Fruit fly (Drosophila melanogaster) whole organism, embryonic: Measurements from ENCODE around the gene Sem1.
A peak's percentile ranks its signal among the peaks of the same experiment; 100 is the strongest.

Source experiments
- Asciz ChIP-seq: fragments of 200-800 bp; sonication (Bioruptor generic); optimal IDR thresholded peaks from 2 replicates; lab custom pipeline; 2017; ENCODE audit warnings: missing biosample characterization, mild to moderate bottlenecking, missing genetic modification characterization, missing genetic modification reagents
- CG12071 ChIP-seq: fragments of 200-800 bp; sonication (Bioruptor generic); optimal IDR thresholded peaks from 3 replicates; lab custom pipeline; 2018; ENCODE audit warnings: missing biosample characterization, mild to moderate bottlenecking, missing genetic modification characterization
- CG16779 ChIP-seq: fragments of 200-800 bp; sonication (Bioruptor generic); IDR thresholded peaks from 2 replicates; pipeline ENCODE4 v1.3.6; 2022; ENCODE audit warnings: missing biosample characterization, missing genetic modification characterization
- CG17361 ChIP-seq: fragments of 200-800 bp; sonication (Bioruptor generic); IDR thresholded peaks from 3 replicates; pipeline ENCODE4 v1.3.6; 2022; ENCODE audit warnings: missing biosample characterization, missing genetic modification characterization
- CG17385 ChIP-seq: fragments of 200-800 bp; sonication (Bioruptor generic); optimal IDR thresholded peaks from 3 replicates; lab custom pipeline; 2018; ENCODE audit warnings: missing biosample characterization, mild to moderate bottlenecking, missing genetic modification characterization
- CG17568 ChIP-seq: fragments of 200-800 bp; sonication (Bioruptor generic); optimal IDR thresholded peaks from 2 replicates; lab custom pipeline; 2018; ENCODE audit warnings: missing biosample characterization, mild to moderate bottlenecking, missing genetic modification characterization, moderate library complexity
- CG2712 ChIP-seq: fragments of 200-800 bp; optimal IDR thresholded peaks from 3 replicates; lab custom pipeline; 2019; ENCODE audit warnings: missing biosample characterization, mild to moderate bottlenecking, missing genetic modification characterization, moderate library complexity
- CG31441 ChIP-seq: fragments of 200-800 bp; sonication (Bioruptor generic); IDR thresholded peaks from 2 replicates; pipeline ENCODE4 v1.3.6; 2022; ENCODE audit warnings: missing biosample characterization, missing genetic modification characterization
- CG34224 ChIP-seq: fragments of 200-800 bp; sonication (Bioruptor generic); IDR thresholded peaks from 3 replicates; pipeline ENCODE4 v1.3.6; 2022; ENCODE audit warnings: missing biosample characterization, missing genetic modification characterization; ENCODE audit not compliant: partially characterized antibody
- CG34376 ChIP-seq: fragments of 200-800 bp; sonication (Bioruptor generic); optimal IDR thresholded peaks from 2 replicates; lab custom pipeline; 2018; ENCODE audit warnings: missing biosample characterization, mild to moderate bottlenecking, missing genetic modification characterization
- CG42726 ChIP-seq: fragments of 200-800 bp; sonication (Bioruptor generic); IDR thresholded peaks from 2 replicates; pipeline ENCODE4 v1.3.6; 2022; ENCODE audit warnings: missing biosample characterization, missing genetic modification characterization; ENCODE audit not compliant: partially characterized antibody
- CG4360 ChIP-seq: fragments of 200-800 bp; sonication (Bioruptor generic); IDR thresholded peaks from 2 replicates; pipeline ENCODE4 v1.3.6; 2022; ENCODE audit warnings: missing biosample characterization, missing genetic modification characterization
- CG4404 ChIP-seq: fragments of 200-800 bp; sonication (Bioruptor generic); IDR thresholded peaks from 2 replicates; pipeline ENCODE4 v1.3.6; 2022; ENCODE audit warnings: missing biosample characterization, missing genetic modification characterization
- CG4820 ChIP-seq: fragments of 200-800 bp; sonication (Bioruptor generic); optimal IDR thresholded peaks from 3 replicates; lab custom pipeline; 2016; ENCODE audit warnings: missing biosample characterization, missing genetic modification characterization
- CG5245 ChIP-seq: fragments of 200-800 bp; sonication (Bioruptor generic); optimal IDR thresholded peaks from 3 replicates; lab custom pipeline; 2016; ENCODE audit warnings: missing biosample characterization, missing genetic modification characterization
- CG5953 ChIP-seq: fragments of 200-800 bp; sonication (Bioruptor generic); IDR thresholded peaks from 2 replicates; pipeline ENCODE4 v1.3.6; 2022; ENCODE audit warnings: missing biosample characterization, missing genetic modification characterization
- CG6689 ChIP-seq: fragments of 200-800 bp; sonication (Bioruptor generic); IDR thresholded peaks from 2 replicates; pipeline ENCODE4 v1.3.6; 2022; ENCODE audit warnings: missing biosample characterization, missing genetic modification characterization
- CG6854 ChIP-seq: fragments of 200-800 bp; sonication (Bioruptor generic); optimal IDR thresholded peaks from 3 replicates; lab custom pipeline; 2017; ENCODE audit warnings: missing biosample characterization, mild to moderate bottlenecking, missing genetic modification characterization
- CG7357 ChIP-seq: fragments of 200-800 bp; sonication (Bioruptor generic); IDR thresholded peaks from 3 replicates; pipeline ENCODE4 v1.3.6; 2022; ENCODE audit warnings: missing biosample characterization, missing genetic modification characterization
- D19B ChIP-seq: fragments of 200-800 bp; sonication (Bioruptor generic); optimal IDR thresholded peaks from 2 replicates; lab custom pipeline; 2017; ENCODE audit warnings: missing biosample characterization, mild to moderate bottlenecking, missing genetic modification characterization
- Dbx ChIP-seq: fragments of 200-800 bp; sonication (Bioruptor generic); IDR thresholded peaks from 3 replicates; pipeline ENCODE4 v1.3.6; 2022; ENCODE audit warnings: missing biosample characterization, missing genetic modification characterization
- Doc2 ChIP-seq: fragments of 200-800 bp; sonication (Bioruptor generic); IDR thresholded peaks from 2 replicates; pipeline ENCODE4 v1.3.6; 2022; ENCODE audit warnings: missing biosample characterization, missing genetic modification characterization
- Fer2 ChIP-seq: fragments of 200-800 bp; sonication (Bioruptor generic); optimal IDR thresholded peaks from 2 replicates; lab custom pipeline; 2018; ENCODE audit warnings: missing biosample characterization, mild to moderate bottlenecking, missing genetic modification characterization, moderate library complexity
- HLH4C ChIP-seq: fragments of 200-800 bp; sonication (Bioruptor generic); IDR thresholded peaks from 3 replicates; pipeline ENCODE4 v1.3.6; 2022; ENCODE audit warnings: missing biosample characterization, missing genetic modification characterization; ENCODE audit not compliant: partially characterized antibody
- HLH54F ChIP-seq: fragments of 200-800 bp; sonication (Bioruptor generic); optimal IDR thresholded peaks from 3 replicates; lab custom pipeline; 2016; ENCODE audit warnings: missing biosample characterization, missing genetic modification characterization
- Hsf ChIP-seq: fragments of 200-800 bp; sonication (Bioruptor generic); optimal IDR thresholded peaks from 3 replicates; lab custom pipeline; 2016; ENCODE audit warnings: missing biosample characterization, missing genetic modification characterization
- Lpt ChIP-seq: fragments of >200 bp; optimal IDR thresholded peaks from 2 replicates; lab custom pipeline; 2018; ENCODE audit warnings: missing biosample characterization, missing genetic modification characterization
- MESR4 ChIP-seq: fragments of 200-800 bp; sonication (Bioruptor generic); optimal IDR thresholded peaks from 2 replicates; lab custom pipeline; 2018; ENCODE audit warnings: missing biosample characterization, mild to moderate bottlenecking, missing genetic modification characterization, moderate library complexity
- Mrtf ChIP-seq: fragments of 200-800 bp; sonication (Bioruptor generic); IDR thresholded peaks from 3 replicates; pipeline ENCODE4 v1.3.6; 2022; ENCODE audit warnings: missing biosample characterization, missing genetic modification characterization
- Nf-YA ChIP-seq: fragments of 200-800 bp; sonication (Bioruptor generic); IDR thresholded peaks from 2 replicates; pipeline ENCODE4 v1.3.6; 2022; ENCODE audit warnings: missing biosample characterization, missing genetic modification characterization
- Opbp ChIP-seq: fragments of 200-800 bp; sonication (Bioruptor generic); IDR thresholded peaks from 3 replicates; pipeline ENCODE4 v1.3.6; 2022; ENCODE audit warnings: missing biosample characterization, missing genetic modification characterization; ENCODE audit not compliant: partially characterized antibody
- Sox100B ChIP-seq: fragments of 200-800 bp; sonication (Bioruptor generic); optimal IDR thresholded peaks from 3 replicates; lab custom pipeline; 2018; ENCODE audit warnings: missing biosample characterization, mild to moderate bottlenecking, missing genetic modification characterization
- Sox102F ChIP-seq: fragments of 200-800 bp; sonication (Bioruptor generic); optimal IDR thresholded peaks from 2 replicates; lab custom pipeline; 2018; ENCODE audit warnings: missing biosample characterization, mild to moderate bottlenecking, missing genetic modification characterization, moderate library complexity
- Vsx1 ChIP-seq: fragments of 200-800 bp; sonication (Bioruptor generic); optimal IDR thresholded peaks from 2 replicates; lab custom pipeline; 2017; ENCODE audit warnings: missing biosample characterization, mild to moderate bottlenecking, missing genetic modification characterization, missing genetic modification reagents
- cato ChIP-seq: fragments of 200-800 bp; sonication (Bioruptor generic); optimal IDR thresholded peaks from 2 replicates; lab custom pipeline; 2016; ENCODE audit warnings: missing biosample characterization, missing genetic modification characterization, borderline replicate concordance
- chif ChIP-seq, 2 experiments: fragments of 200-800 bp; sonication (Bioruptor generic); optimal IDR thresholded peaks; 3 replicates each; lab custom pipeline; 2016; ENCODE audit warnings: missing biosample characterization in 2 of 2, missing genetic modification characterization in 2 of 2
- crol ChIP-seq: fragments of 200-800 bp; sonication (Bioruptor generic); IDR thresholded peaks from 2 replicates; pipeline ENCODE4 v1.3.6; 2022; ENCODE audit warnings: missing biosample characterization, missing genetic modification characterization
- dmrt99B ChIP-seq: fragments of 200-800 bp; sonication (Bioruptor generic); optimal IDR thresholded peaks from 2 replicates; lab custom pipeline; 2018; ENCODE audit warnings: missing biosample characterization, mild to moderate bottlenecking, missing genetic modification characterization, moderate library complexity
- ems ChIP-seq: fragments of 200-800 bp; sonication (Bioruptor generic); optimal IDR thresholded peaks from 3 replicates; lab custom pipeline; 2016; ENCODE audit warnings: missing biosample characterization, missing genetic modification characterization
- en ChIP-seq: fragments of 200-800 bp; sonication (Bioruptor generic); optimal IDR thresholded peaks from 2 replicates; lab custom pipeline; 2016; ENCODE audit warnings: missing biosample characterization, missing genetic modification characterization
- fu2 ChIP-seq: fragments of 200-800 bp; sonication (Bioruptor generic); optimal IDR thresholded peaks from 2 replicates; lab custom pipeline; 2016; ENCODE audit warnings: missing biosample characterization, missing genetic modification characterization
- gsb-n ChIP-seq: fragments of 200-800 bp; sonication (Bioruptor generic); optimal IDR thresholded peaks from 3 replicates; lab custom pipeline; 2018; ENCODE audit warnings: missing biosample characterization, mild to moderate bottlenecking, missing genetic modification characterization
- gt ChIP-seq: fragments of 200-800 bp; sonication (Bioruptor generic); IDR thresholded peaks from 2 replicates; pipeline ENCODE4 v1.3.6; 2022; ENCODE audit warnings: missing biosample characterization, missing genetic modification characterization
- hbn ChIP-seq: fragments of 200-800 bp; sonication (Bioruptor generic); IDR thresholded peaks from 2 replicates; pipeline ENCODE4 v1.3.6; 2022; ENCODE audit warnings: missing biosample characterization, missing genetic modification characterization; ENCODE audit not compliant: partially characterized antibody
- kah ChIP-seq: fragments of 200-800 bp; sonication (Bioruptor generic); optimal IDR thresholded peaks from 2 replicates; lab custom pipeline; 2018; ENCODE audit warnings: missing biosample characterization, mild to moderate bottlenecking, missing genetic modification characterization
- stwl ChIP-seq: fragments of 200-800 bp; sonication (Bioruptor generic); optimal IDR thresholded peaks from 3 replicates; lab custom pipeline; 2018; ENCODE audit warnings: missing biosample characterization, mild to moderate bottlenecking, missing genetic modification characterization, moderate library complexity
- wdn ChIP-seq: fragments of 200-800 bp; sonication (Bioruptor generic); IDR thresholded peaks from 2 replicates; pipeline ENCODE4 v1.3.6; 2022; ENCODE audit warnings: missing biosample characterization, missing genetic modification characterization
- zen2 ChIP-seq: fragments of 200-800 bp; sonication (Bioruptor generic); IDR thresholded peaks from 3 replicates; pipeline ENCODE4 v1.3.6; 2022; ENCODE audit warnings: missing biosample characterization, missing genetic modification characterization; ENCODE audit not compliant: partially characterized antibody

Gene Sem1

dm6 chr2L:7026988-7027908 is 36.5 kb upstream of the Sem1 start, which contains the start of the genes CG31908 and MME1 (continued):
- TF ChIP-seq MESR4 (GFP tag; lab: Kevin White, UChicago): peak; percentile 94
- TF ChIP-seq Sox102F (GFP tag; lab: Kevin White, UChicago): no peak
- TF ChIP-seq CG42726 (GFP tag; lab: Robert Waterston, UW): 0 out of 2 replicates have a peak, but pooled peaks have one; percentile 9
- TF ChIP-seq CG17568 (GFP tag; lab: Kevin White, UChicago): no peak
- no peak for TF ChIP-seq CG4404
- no peak for TF ChIP-seq CG7357
- peak; percentile 73; the same call in 2 of the 3 replicates for TF ChIP-seq zen2 (GFP tag; lab: Robert Waterston, UW)
- TF ChIP-seq Hsf (GFP tag; lab: Kevin White, UChicago): no peak
- no peak for TF ChIP-seq Doc2 (GFP tag; lab: Robert Waterston, UW)
- TF ChIP-seq Vsx1 (GFP tag; lab: Kevin White, UChicago): peak; percentile 12
- TF ChIP-seq Fer2 (tag; lab: Kevin White, UChicago): no peak
- no peak for TF ChIP-seq CG31441
- TF ChIP-seq ems: peak; percentile 40
- no peak for TF ChIP-seq Asciz (GFP tag; lab: Kevin White, UChicago)
- TF ChIP-seq gsb-n: peak; percentile 17
- no peak for TF ChIP-seq CG4820 (GFP tag; lab: Kevin White, UChicago)
- 0 out of 3 replicates have a peak, but pooled peaks have one; percentile 21 for TF ChIP-seq CG17361
- peak; percentile 99 for TF ChIP-seq CG17385
- peak; percentile 69 for TF ChIP-seq CG34376 (GFP tag; lab: Kevin White, UChicago)
- TF ChIP-seq wdn (GFP tag; lab: Robert Waterston, UW): no peak
- TF ChIP-seq fu2: peak; percentile 39
- peak; percentile 99 for TF ChIP-seq CG4360 (GFP tag; lab: Robert Waterston, UW)
- TF ChIP-seq D19B (GFP tag; lab: Kevin White, UChicago): no peak
- TF ChIP-seq Mrtf (GFP tag; lab: Robert Waterston, UW): no peak
- TF ChIP-seq CG2712 (tag; lab: Kevin White, UChicago): peak; percentile 29
- TF ChIP-seq CG6689 (GFP tag; lab: Robert Waterston, UW): no peak
- TF ChIP-seq CG5245: no peak
- TF ChIP-seq CG16779 (GFP tag; lab: Robert Waterston, UW): no peak
- 0 out of 3 replicates have a peak, but pooled peaks have one; percentile 38 for TF ChIP-seq Dbx
- TF ChIP-seq Sox100B: no peak
- no peak for TF ChIP-seq CG5953 (GFP tag; lab: Robert Waterston, UW)
- TF ChIP-seq chif (GFP tag; optimal IDR thresholded peaks at IDR 0.05; lab: Kevin White, UChicago): no peak
- peak; percentile 36 for TF ChIP-seq HLH54F (GFP tag; lab: Kevin White, UChicago)
- no peak for TF ChIP-seq kah (GFP tag; lab: Kevin White, UChicago)
- peak; percentile 79 for TF ChIP-seq CG34224 (GFP tag; lab: Robert Waterston, UW)
- TF ChIP-seq dmrt99B (tag; lab: Kevin White, UChicago): no peak
- peak; percentile 43; the same call in 2 of the 3 replicates for TF ChIP-seq Opbp
- no peak for TF ChIP-seq crol (GFP tag; lab: Robert Waterston, UW)
- peak; percentile 92 for TF ChIP-seq HLH4C (GFP tag; lab: Robert Waterston, UW)
- no peak for TF ChIP-seq Lpt
- TF ChIP-seq hbn: peak; percentile 65
- no peak for TF ChIP-seq CG6854 (GFP tag; lab: Kevin White, UChicago)
- no peak for TF ChIP-seq cato
- TF ChIP-seq CG12071: no peak
- no peak for TF ChIP-seq en
- peak; percentile 57 for TF ChIP-seq stwl (tag; lab: Kevin White, UChicago)
- no peak for TF ChIP-seq Nf-YA (GFP tag; lab: Robert Waterston, UW)
- no peak for TF ChIP-seq gt (GFP tag; lab: Robert Waterston, UW)
